Worm (Caenorhabditis elegans) whole organism, mixed stage, embryonic: Measurements from ENCODE around the gene F28A12.10.

Source experiments
- M03D4.4 ChIP-seq: sonication (generic microtip); optimal IDR thresholded peaks from 2 replicates; lab custom pipeline; 2017; ENCODE audit warnings: mild to moderate bottlenecking, missing genetic modification characterization, missing compliant biosample characterization
- bed-3 ChIP-seq: fragments of 200-800 bp; sonication (Bioruptor generic); optimal IDR thresholded peaks from 3 replicates; lab custom pipeline; 2018; ENCODE audit warnings: mild to moderate bottlenecking, missing genetic modification characterization, moderate library complexity, missing compliant biosample characterization
- blmp-1 ChIP-seq: fragments of 150-350 bp; optimal IDR thresholded peaks from 2 replicates; lab custom pipeline; 2014; ENCODE audit warnings: missing biosample characterization, missing genetic modification characterization
- ceh-39 ChIP-seq: fragments of 150-350 bp; optimal IDR thresholded peaks from 2 replicates; lab custom pipeline; 2014; ENCODE audit warnings: missing biosample characterization, missing genetic modification characterization
- ceh-43 ChIP-seq: fragments of 200-800 bp; sonication (Bioruptor generic); optimal IDR thresholded peaks from 2 replicates; lab custom pipeline; 2018; ENCODE audit warnings: mild to moderate bottlenecking, missing genetic modification characterization, moderate library complexity, missing compliant biosample characterization
- ceh-83 ChIP-seq: fragments of 200-800 bp; sonication (Bioruptor generic); optimal IDR thresholded peaks from 2 replicates; lab custom pipeline; 2018; ENCODE audit warnings: mild to moderate bottlenecking, missing genetic modification characterization, missing compliant biosample characterization
- cnd-1 ChIP-seq: fragments of 200-800 bp; sonication (Bioruptor generic); optimal IDR thresholded peaks from 2 replicates; lab custom pipeline; 2018; ENCODE audit warnings: mild to moderate bottlenecking, missing genetic modification characterization, missing compliant biosample characterization
- drap-1 ChIP-seq: fragments of 200-800 bp; sonication (Bioruptor generic); optimal IDR thresholded peaks from 3 replicates; lab custom pipeline; 2018; ENCODE audit warnings: mild to moderate bottlenecking, missing genetic modification characterization, missing compliant biosample characterization
- elt-1 ChIP-seq: sonication (generic microtip); optimal IDR thresholded peaks from 2 replicates; lab custom pipeline; 2017; ENCODE audit warnings: missing genetic modification characterization, mild to moderate bottlenecking, missing compliant biosample characterization, antibody characterized with exemption, moderate library complexity, borderline replicate concordance; ENCODE audit not compliant: insufficient read depth
- elt-3 ChIP-seq: fragments of 150-350 bp; optimal IDR thresholded peaks from 2 replicates; lab custom pipeline; 2014; ENCODE audit warnings: missing biosample characterization, missing genetic modification characterization
- flh-1 ChIP-seq: fragments of 200-800 bp; sonication (Bioruptor generic); optimal IDR thresholded peaks from 2 replicates; lab custom pipeline; 2018; ENCODE audit warnings: mild to moderate bottlenecking, missing genetic modification characterization, moderate library complexity, missing compliant biosample characterization
- ham-2 ChIP-seq: fragments of 200-800 bp; sonication (Bioruptor generic); optimal IDR thresholded peaks from 2 replicates; lab custom pipeline; 2018; ENCODE audit warnings: mild to moderate bottlenecking, missing genetic modification characterization, missing compliant biosample characterization
- hlh-1 ChIP-seq: fragments of 150-350 bp; optimal IDR thresholded peaks from 2 replicates; lab custom pipeline; 2014; ENCODE audit warnings: missing biosample characterization, missing genetic modification reagents, missing genetic modification characterization
- lin-13 ChIP-seq: fragments of 150-350 bp; optimal IDR thresholded peaks from 2 replicates; lab custom pipeline; 2014; ENCODE audit warnings: missing biosample characterization, missing genetic modification characterization
- lin-32 ChIP-seq: fragments of 200-800 bp; sonication (Bioruptor generic); optimal IDR thresholded peaks from 2 replicates; lab custom pipeline; 2018; ENCODE audit warnings: mild to moderate bottlenecking, missing genetic modification characterization, missing compliant biosample characterization
- mab-5 ChIP-seq: fragments of 150-350 bp; optimal IDR thresholded peaks from 2 replicates; lab custom pipeline; 2014; ENCODE audit warnings: missing biosample characterization, missing genetic modification characterization
- mep-1 ChIP-seq: fragments of 150-350 bp; optimal IDR thresholded peaks from 2 replicates; lab custom pipeline; 2017; ENCODE audit warnings: missing biosample characterization, missing genetic modification reagents, missing genetic modification characterization, inconsistent platforms
- nhr-12 ChIP-seq: fragments of 150-350 bp; optimal IDR thresholded peaks from 2 replicates; lab custom pipeline; 2014; ENCODE audit warnings: missing biosample characterization, missing genetic modification characterization
- nhr-2 ChIP-seq: fragments of 150-350 bp; optimal IDR thresholded peaks from 2 replicates; lab custom pipeline; 2014; ENCODE audit warnings: missing biosample characterization, missing genetic modification characterization
- nhr-237 ChIP-seq: fragments of 150-350 bp; optimal IDR thresholded peaks from 2 replicates; lab custom pipeline; 2014; ENCODE audit warnings: missing biosample characterization, missing genetic modification characterization
- nhr-28 ChIP-seq: fragments of 150-350 bp; optimal IDR thresholded peaks from 2 replicates; lab custom pipeline; 2014; ENCODE audit warnings: missing biosample characterization, missing genetic modification characterization
- nhr-76 ChIP-seq: sonication (generic microtip); optimal IDR thresholded peaks from 2 replicates; lab custom pipeline; 2017; ENCODE audit warnings: missing biosample characterization, missing genetic modification characterization
- pha-4 ChIP-seq: fragments of 150-350 bp; optimal IDR thresholded peaks from 2 replicates; lab custom pipeline; 2018; ENCODE audit warnings: missing biosample characterization, missing genetic modification reagents, missing genetic modification characterization
- sem-2 ChIP-seq: fragments of 200-800 bp; sonication (Bioruptor generic); optimal IDR thresholded peaks from 2 replicates; lab custom pipeline; 2018; ENCODE audit warnings: mild to moderate bottlenecking, missing genetic modification characterization, missing compliant biosample characterization
- snpc-4 ChIP-seq: fragments of 150-350 bp; optimal IDR thresholded peaks from 2 replicates; lab custom pipeline; 2014; ENCODE audit warnings: missing biosample characterization, missing genetic modification characterization
- tbx-8 ChIP-seq: fragments of 200-800 bp; sonication (Bioruptor generic); optimal IDR thresholded peaks from 2 replicates; lab custom pipeline; 2018; ENCODE audit warnings: mild to moderate bottlenecking, missing genetic modification characterization, moderate library complexity, missing compliant biosample characterization
- unc-120 ChIP-seq: sonication (generic microtip); optimal IDR thresholded peaks from 2 replicates; lab custom pipeline; 2017; ENCODE audit warnings: missing genetic modification characterization, missing compliant biosample characterization; ENCODE audit not compliant: poor library complexity, severe bottlenecking
- unc-39 ChIP-seq: fragments of 150-350 bp; optimal IDR thresholded peaks from 2 replicates; lab custom pipeline; 2014; ENCODE audit warnings: missing biosample characterization, missing genetic modification characterization
- unc-62 ChIP-seq: fragments of 150-350 bp; optimal IDR thresholded peaks from 2 replicates; lab custom pipeline; 2014; ENCODE audit warnings: missing biosample characterization, missing genetic modification reagents, missing genetic modification characterization
- zip-8 ChIP-seq: fragments of 150-350 bp; optimal IDR thresholded peaks from 2 replicates; lab custom pipeline; 2014; ENCODE audit warnings: missing biosample characterization, missing genetic modification characterization

The F28A12.10 gene

DNA sequence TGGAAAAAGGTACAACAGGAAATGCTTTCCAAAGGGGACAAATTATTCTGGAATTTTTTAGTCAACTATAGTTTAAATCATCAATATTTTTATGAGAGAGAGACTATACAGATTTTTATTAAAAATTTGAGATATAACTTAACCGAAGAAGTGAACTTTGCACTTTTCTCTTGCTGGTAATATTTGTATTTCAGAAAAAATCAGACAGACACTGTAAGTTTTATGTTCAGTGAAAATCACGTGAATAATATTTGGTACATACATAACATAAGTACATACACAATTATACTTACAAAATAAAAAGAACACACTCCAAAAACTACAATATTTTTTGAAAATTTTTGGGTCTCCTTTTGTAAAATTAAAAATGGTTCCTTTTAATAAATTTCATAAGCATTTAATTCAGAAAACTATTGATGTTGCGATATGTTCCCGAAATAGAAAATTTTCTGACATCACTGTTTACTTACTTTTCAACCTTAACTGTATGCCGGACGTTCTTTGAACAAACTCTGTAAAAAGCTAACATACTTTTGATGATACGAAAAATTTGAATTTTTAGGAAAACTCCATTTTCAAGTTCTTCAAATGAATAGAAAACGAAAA, at the start of gene F28A12.10, which contains the start of gene acd-4:
Gene F28A12.10, minus strand, starts transcription at position 101 of the 606 bp plus-strand sequence.
Gene acd-4, plus strand, starts transcription at position 556 of the 606 bp plus-strand sequence.
- TF ChIP-seq unc-39 (tag; lab: Kevin White, UChicago), result no peak
- TF ChIP-seq nhr-2 (tag; lab: Kevin White, UChicago), result no peak

DNA sequence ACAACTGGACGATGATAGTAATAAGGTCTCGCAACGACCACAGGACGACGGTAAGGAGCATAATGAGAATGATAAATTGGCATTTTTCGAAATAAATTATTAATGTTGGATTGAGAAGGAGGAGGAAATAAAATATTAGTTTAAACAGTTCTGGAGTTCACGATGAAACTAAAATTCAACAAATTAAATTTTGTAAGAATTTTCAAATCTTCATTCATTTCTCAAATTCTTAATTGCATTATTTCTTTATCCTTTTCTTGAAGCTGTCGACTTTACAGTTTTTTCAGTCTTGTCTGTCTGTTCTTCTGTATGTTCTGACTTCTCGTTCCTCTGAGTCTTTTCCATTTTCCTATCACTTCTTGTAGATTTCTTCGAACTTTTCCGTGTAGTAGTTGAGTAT, 49.2 kb upstream of the F28A12.10 start, which contains the start of gene ZC190.7:
Gene ZC190.7, minus strand, starts transcription at position 101 of the 400 bp plus-strand sequence.
- no peak for TF ChIP-seq mab-5
- no peak for TF ChIP-seq M03D4.4
- TF ChIP-seq zip-8 (tag; lab: Kevin White, UChicago), result no peak
- no peak for TF ChIP-seq nhr-76 (tag; lab: Kevin White, UChicago)
- no peak for TF ChIP-seq unc-120 (tag; lab: Kevin White, UChicago)
- TF ChIP-seq unc-62 (GFP tag; lab: Kevin White, UChicago), result no peak
- no peak for TF ChIP-seq nhr-237 (tag; lab: Kevin White, UChicago)
- TF ChIP-seq tbx-8 (GFP tag; lab: Kevin White, UChicago), result no peak
- TF ChIP-seq nhr-12 (tag; lab: Kevin White, UChicago), result no peak
- no peak for TF ChIP-seq ceh-39 (tag; lab: Kevin White, UChicago)
- no peak for TF ChIP-seq nhr-2 (tag; lab: Kevin White, UChicago)
- no peak for TF ChIP-seq blmp-1 (tag; lab: Kevin White, UChicago)
- no peak for TF ChIP-seq cnd-1
- no peak for TF ChIP-seq pha-4 (tag; lab: Kevin White, UChicago)
- TF ChIP-seq ceh-83 (GFP tag; lab: Kevin White, UChicago), result no peak
- TF ChIP-seq elt-3 (tag; lab: Kevin White, UChicago), result no peak

DNA sequence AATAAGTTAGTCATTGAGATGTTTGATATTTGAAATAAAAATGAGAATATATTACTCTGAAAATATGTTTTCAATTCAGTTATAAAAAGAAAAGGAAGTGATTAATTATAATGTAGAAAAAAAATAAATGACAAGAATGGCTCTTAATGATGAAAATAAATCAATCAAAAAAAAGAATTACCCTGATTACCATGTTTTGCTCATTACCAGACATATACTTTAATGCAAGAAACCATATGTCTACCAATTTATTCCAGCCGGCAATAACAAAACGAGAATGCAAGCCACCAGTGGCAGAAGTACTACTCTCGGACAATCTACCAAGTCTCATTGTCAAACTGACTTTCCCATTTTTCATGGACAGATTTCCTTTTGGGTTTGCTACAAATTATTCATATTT, 46.2 kb upstream of the F28A12.10 start:
- TF ChIP-seq nhr-237 (tag; lab: Kevin White, UChicago) (no peak), unc-120 (tag; lab: Kevin White, UChicago) (no peak), nhr-28 (tag; lab: Kevin White, UChicago) (no peak), ham-2 (GFP tag; lab: Kevin White, UChicago) (no peak), pha-4 (tag; lab: Kevin White, UChicago) (no peak), M03D4.4 (no peak), unc-39 (tag; lab: Kevin White, UChicago) (no peak), sem-2 (GFP tag; lab: Kevin White, UChicago) (no peak), nhr-2 (tag; lab: Kevin White, UChicago) (no peak), unc-62 (GFP tag; lab: Kevin White, UChicago) (no peak), ceh-43 (GFP tag; lab: Kevin White, UChicago) (no peak), nhr-12 (tag; lab: Kevin White, UChicago) (no peak), hlh-1 (tag; lab: Kevin White, UChicago) (no peak), nhr-76 (tag; lab: Kevin White, UChicago) (no peak), ceh-83 (GFP tag; lab: Kevin White, UChicago) (no peak), drap-1 (no peak), mab-5 (no peak), snpc-4 (no peak), lin-32 (no peak)

DNA sequence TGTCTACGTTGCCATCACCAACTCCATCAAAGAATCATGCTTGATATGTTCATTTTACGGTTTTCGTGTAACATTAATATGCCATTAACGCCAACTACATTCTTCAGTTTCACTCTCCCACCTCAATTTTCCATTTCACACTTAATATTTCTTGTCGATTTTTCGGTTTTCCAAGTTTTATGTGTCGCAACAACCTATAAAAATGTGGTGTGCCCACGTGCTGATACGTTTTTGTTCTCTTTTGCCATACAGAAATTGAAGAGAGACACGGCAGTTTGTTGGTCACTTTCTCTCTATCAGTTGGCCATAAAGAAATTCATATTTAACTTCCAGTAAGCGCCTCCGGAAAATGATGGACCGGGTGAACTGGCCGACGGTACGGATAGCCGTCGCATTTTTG, 45.2 kb upstream of the F28A12.10 start, which contains the start of gene cln-3.3:
Gene cln-3.3, plus strand, starts transcription at position 334 of the 400 bp plus-strand sequence.
- TF ChIP-seq ceh-83 (GFP tag; lab: Kevin White, UChicago) (no peak), mab-5 (no peak), drap-1 (no peak), lin-13 (tag; lab: Kevin White, UChicago) (no peak), M03D4.4 (no peak), blmp-1 (tag; lab: Kevin White, UChicago) (no peak), bed-3 (no peak), elt-3 (tag; lab: Kevin White, UChicago) (no peak), nhr-12 (tag; lab: Kevin White, UChicago) (no peak), cnd-1 (no peak), sem-2 (GFP tag; lab: Kevin White, UChicago) (no peak), elt-1 (tag; lab: Kevin White, UChicago) (no peak), zip-8 (tag; lab: Kevin White, UChicago) (no peak), mep-1 (tag; lab: Kevin White, UChicago) (no peak), nhr-237 (tag; lab: Kevin White, UChicago) (no peak), ceh-39 (tag; lab: Kevin White, UChicago) (no peak), unc-120 (tag; lab: Kevin White, UChicago) (no peak), ceh-43 (GFP tag; lab: Kevin White, UChicago) (no peak), unc-62 (GFP tag; lab: Kevin White, UChicago) (no peak), flh-1 (GFP tag; lab: Kevin White, UChicago) (no peak)
